Worm (Caenorhabditis elegans) whole organism, early embryonic: ENCODE data around the gene R05F9.7.

Source experiments
- ama-1 ChIP-seq: fragments of 150-350 bp; optimal IDR thresholded peaks from 2 replicates; lab custom pipeline; 2014
- ets-7 ChIP-seq: sonication (generic microtip); optimal IDR thresholded peaks from 2 replicates; lab custom pipeline; 2016; ENCODE audit warnings: missing genotype, missing genetic modification characterization, missing compliant biosample characterization
- hmbx-1 ChIP-seq: sonication (generic microtip); optimal IDR thresholded peaks from 2 replicates; lab custom pipeline; 2016; ENCODE audit warnings: mild to moderate bottlenecking, missing genetic modification characterization, missing compliant biosample characterization

- TF ChIP-seq hmbx-1 (tag; lab: Kevin White, UChicago) = no peak
- no peak for TF ChIP-seq ets-7 (tag; lab: Kevin White, UChicago)
- no peak for TF ChIP-seq ama-1 (lab: Kevin White, UChicago)
Observed at ce11 chrII:4937743-4938142, 51.7 kb downstream of the R05F9.7 start, which contains the start of gene ZK546.4.
